Worm (Caenorhabditis elegans) whole organism, late embryonic: ENCODE results near the gene T12G3.2.

ENCODE experiments used
- ceh-6 ChIP-seq: fragments of 200-800 bp; sonication (Bioruptor generic); optimal IDR thresholded peaks from 2 replicates; lab custom pipeline; 2018; ENCODE audit warnings: mild to moderate bottlenecking, missing genetic modification characterization, missing compliant biosample characterization
- dmd-4 ChIP-seq: sonication (generic microtip); optimal IDR thresholded peaks from 2 replicates; lab custom pipeline; 2016; ENCODE audit warnings: borderline replicate concordance, missing genetic modification characterization, missing compliant biosample characterization
- elt-2 ChIP-seq: sonication (generic microtip); optimal IDR thresholded peaks from 2 replicates; lab custom pipeline; 2016; ENCODE audit warnings: missing genetic modification reagents, missing genetic modification characterization, missing compliant biosample characterization
- eyg-1 ChIP-seq: sonication (generic microtip); optimal IDR thresholded peaks from 2 replicates; lab custom pipeline; 2016; ENCODE audit warnings: missing genotype, missing genetic modification characterization, missing compliant biosample characterization
- fkh-10 ChIP-seq: fragments of 150-350 bp; optimal IDR thresholded peaks from 2 replicates; lab custom pipeline; 2014; ENCODE audit warnings: missing biosample characterization, missing genetic modification reagents, missing genetic modification characterization
- fkh-6 ChIP-seq: sonication (generic microtip); optimal IDR thresholded peaks from 2 replicates; lab custom pipeline; 2016; ENCODE audit warnings: missing genetic modification characterization, missing compliant biosample characterization
- gmeb-2 ChIP-seq: sonication (generic microtip); optimal IDR thresholded peaks from 2 replicates; lab custom pipeline; 2016; ENCODE audit warnings: missing genetic modification characterization, inconsistent platforms, missing compliant biosample characterization
- hlh-30 ChIP-seq: sonication (generic microtip); optimal IDR thresholded peaks from 2 replicates; lab custom pipeline; 2017; ENCODE audit warnings: antibody characterized with exemption, missing genetic modification characterization, missing compliant biosample characterization; ENCODE audit not compliant: insufficient read depth
- hlh-8 ChIP-seq: sonication (generic microtip); optimal IDR thresholded peaks from 2 replicates; lab custom pipeline; 2016; ENCODE audit warnings: missing genotype, missing genetic modification characterization, missing compliant biosample characterization
- mec-3 ChIP-seq: sonication (generic microtip); optimal IDR thresholded peaks from 2 replicates; lab custom pipeline; 2016; ENCODE audit warnings: borderline replicate concordance, missing genetic modification characterization, missing compliant biosample characterization
- nhr-11 ChIP-seq: fragments of 150-350 bp; optimal IDR thresholded peaks from 2 replicates; lab custom pipeline; 2014; ENCODE audit warnings: missing biosample characterization, missing genetic modification characterization
- sox-2 ChIP-seq: fragments of 200-800 bp; sonication (Bioruptor generic); IDR thresholded peaks from 2 replicates; pipeline ENCODE4 v1.3.6; 2022; ENCODE audit warnings: missing genetic modification reagents, missing genetic modification characterization, missing compliant biosample characterization
- tbx-2 ChIP-seq: sonication (generic microtip); optimal IDR thresholded peaks from 2 replicates; lab custom pipeline; 2016; ENCODE audit warnings: missing genetic modification characterization, missing compliant biosample characterization

DNA sequence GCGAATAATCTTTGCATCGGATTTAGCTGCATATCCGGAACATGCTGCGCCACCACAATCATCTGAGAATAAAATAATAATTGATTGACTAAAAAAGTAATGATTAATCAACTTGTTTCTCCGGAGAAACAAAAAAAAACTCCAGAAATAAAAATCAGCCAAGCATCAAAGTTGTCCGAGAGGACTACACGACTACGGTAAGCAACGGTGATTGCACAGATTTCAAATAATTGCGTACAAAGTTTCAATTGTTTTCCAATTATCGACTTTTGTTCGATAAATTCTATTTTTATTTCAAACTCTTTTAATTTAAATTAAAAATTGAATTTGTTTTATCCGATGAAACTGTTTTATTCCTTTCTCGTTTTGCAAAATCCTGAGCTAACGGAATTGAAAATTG lies 46.6 kb upstream of the T12G3.2 start, which contains the start of gene cpsf-4:
- TF ChIP-seq eyg-1 (tag; lab: Kevin White, UChicago) = no peak
- TF ChIP-seq fkh-10 = no peak
- no peak for TF ChIP-seq fkh-6 (tag; lab: Kevin White, UChicago)
- no peak for TF ChIP-seq ceh-6 (GFP tag; lab: Kevin White, UChicago)
- no peak for TF ChIP-seq dmd-4
- TF ChIP-seq hlh-30 (tag; lab: Kevin White, UChicago) = no peak
- TF ChIP-seq gmeb-2 = no peak
- no peak for TF ChIP-seq hlh-8
- TF ChIP-seq tbx-2 (tag; lab: Kevin White, UChicago) = no peak
- no peak for TF ChIP-seq sox-2 (GFP tag; lab: Robert Waterston, UW)
- TF ChIP-seq elt-2 = no peak
- TF ChIP-seq mec-3 (tag; lab: Kevin White, UChicago) = no peak
- no peak for TF ChIP-seq nhr-11
